Fruit fly (Drosophila melanogaster) whole organism, embryonic: Measurements from ENCODE around the gene CG46459.

Experiments used
- Antp ChIP-seq: fragments of 200-800 bp; sonication (Bioruptor generic); optimal IDR thresholded peaks from 3 replicates; lab custom pipeline; 2016; ENCODE audit warnings: missing biosample characterization, missing genetic modification characterization
- BtbVII ChIP-seq: fragments of 200-800 bp; sonication (Bioruptor generic); optimal IDR thresholded peaks from 3 replicates; lab custom pipeline; 2017; ENCODE audit warnings: missing biosample characterization, mild to moderate bottlenecking, missing genetic modification characterization
- CG10267 ChIP-seq: fragments of 200-800 bp; sonication (Bioruptor generic); optimal IDR thresholded peaks from 2 replicates; lab custom pipeline; 2018; ENCODE audit warnings: missing biosample characterization, mild to moderate bottlenecking, missing genetic modification characterization, moderate library complexity
- CG10543 ChIP-seq: fragments of 200-800 bp; sonication (Bioruptor generic); optimal IDR thresholded peaks from 3 replicates; lab custom pipeline; 2017; ENCODE audit warnings: missing biosample characterization, mild to moderate bottlenecking, missing genetic modification characterization, moderate library complexity
- CG10654 ChIP-seq: fragments of 200-800 bp; sonication (Bioruptor generic); optimal IDR thresholded peaks from 2 replicates; lab custom pipeline; 2016; ENCODE audit warnings: missing biosample characterization, missing genetic modification characterization
- CG12769 ChIP-seq: fragments of 200-800 bp; sonication (Bioruptor generic); optimal IDR thresholded peaks from 2 replicates; lab custom pipeline; 2019; ENCODE audit warnings: missing biosample characterization, mild to moderate bottlenecking, missing genetic modification characterization, moderate library complexity
- CG15073 ChIP-seq: fragments of 200-800 bp; sonication (Bioruptor generic); optimal IDR thresholded peaks from 2 replicates; lab custom pipeline; 2016; ENCODE audit warnings: missing biosample characterization, missing genetic modification characterization
- CG17912 ChIP-seq: fragments of 200-800 bp; sonication (Bioruptor generic); optimal IDR thresholded peaks from 2 replicates; lab custom pipeline; 2018; ENCODE audit warnings: missing biosample characterization, mild to moderate bottlenecking, missing genetic modification characterization
- CG33213 ChIP-seq: fragments of 200-800 bp; sonication (Bioruptor generic); optimal IDR thresholded peaks from 3 replicates; lab custom pipeline; 2016; ENCODE audit warnings: missing biosample characterization, missing genetic modification characterization
- CG34224 ChIP-seq: fragments of 200-800 bp; sonication (Bioruptor generic); IDR thresholded peaks from 3 replicates; pipeline ENCODE4 v1.3.6; 2022; ENCODE audit warnings: missing biosample characterization, missing genetic modification characterization; ENCODE audit not compliant: partially characterized antibody
- CG34376 ChIP-seq: fragments of 200-800 bp; sonication (Bioruptor generic); optimal IDR thresholded peaks from 2 replicates; lab custom pipeline; 2018; ENCODE audit warnings: missing biosample characterization, mild to moderate bottlenecking, missing genetic modification characterization
- CG3847 ChIP-seq: fragments of 200-800 bp; sonication (Bioruptor generic); IDR thresholded peaks from 2 replicates; pipeline ENCODE4 v1.3.6; 2022; ENCODE audit warnings: missing biosample characterization, missing genetic modification characterization
- CG4328 ChIP-seq: fragments of 200-800 bp; sonication (Bioruptor generic); optimal IDR thresholded peaks from 3 replicates; lab custom pipeline; 2017; ENCODE audit warnings: missing biosample characterization, missing genetic modification reagents, missing genetic modification characterization
- CG7372 ChIP-seq: fragments of 200-800 bp; sonication (Bioruptor generic); IDR thresholded peaks from 2 replicates; pipeline ENCODE4 v1.3.6; 2022; ENCODE audit warnings: missing biosample characterization, missing genetic modification characterization
- CG8478 ChIP-seq: fragments of >200 bp; optimal IDR thresholded peaks from 2 replicates; lab custom pipeline; 2018
- CG9215 ChIP-seq: fragments of 200-800 bp; sonication (Bioruptor generic); IDR thresholded peaks from 2 replicates; pipeline ENCODE4 v1.3.6; 2022; ENCODE audit warnings: missing biosample characterization, missing genetic modification characterization
- Dll ChIP-seq: fragments of 200-800 bp; sonication (Bioruptor generic); IDR thresholded peaks from 4 replicates; pipeline ENCODE4 v1.3.6; 2022; ENCODE audit warnings: missing biosample characterization, missing genetic modification characterization; ENCODE audit not compliant: partially characterized antibody
- HLH54F ChIP-seq: fragments of 200-800 bp; sonication (Bioruptor generic); optimal IDR thresholded peaks from 3 replicates; lab custom pipeline; 2016; ENCODE audit warnings: missing biosample characterization, missing genetic modification characterization
- Hmx ChIP-seq: fragments of 200-800 bp; sonication (Bioruptor generic); optimal IDR thresholded peaks from 2 replicates; lab custom pipeline; 2016; ENCODE audit warnings: missing biosample characterization, missing genetic modification characterization
- Hr51 ChIP-seq, 2 experiments: fragments of 200-800 bp; sonication (Bioruptor generic); optimal IDR thresholded peaks; 2 replicates in 1 of 2; 3 replicates in 1 of 2; lab custom pipeline; 2016 to 2018; ENCODE audit warnings: missing biosample characterization in 2 of 2, missing genetic modification characterization in 2 of 2, mild to moderate bottlenecking in 1 of 2, moderate library complexity in 1 of 2
- Jarid2 ChIP-seq: fragments of 200-800 bp; sonication (Bioruptor generic); optimal IDR thresholded peaks from 3 replicates; lab custom pipeline; 2017; ENCODE audit warnings: mild to moderate bottlenecking, missing biosample characterization, missing genetic modification reagents, missing genetic modification characterization
- Lhr ChIP-seq: fragments of 200-800 bp; sonication (Bioruptor generic); optimal IDR thresholded peaks from 3 replicates; lab custom pipeline; 2017; ENCODE audit warnings: mild to moderate bottlenecking, missing biosample characterization, missing genetic modification reagents, missing genetic modification characterization
- Mes4 ChIP-seq: fragments of 200-800 bp; sonication (Bioruptor generic); optimal IDR thresholded peaks from 2 replicates; lab custom pipeline; 2016; ENCODE audit warnings: missing biosample characterization, missing genetic modification characterization
- Nf-YC ChIP-seq: fragments of 200-800 bp; optimal IDR thresholded peaks from 3 replicates; lab custom pipeline; 2019; ENCODE audit warnings: missing biosample characterization, mild to moderate bottlenecking, missing genetic modification characterization, moderate library complexity
- NfI ChIP-seq: fragments of 200-800 bp; sonication (Bioruptor generic); optimal IDR thresholded peaks from 3 replicates; lab custom pipeline; 2018; ENCODE audit warnings: missing biosample characterization, mild to moderate bottlenecking, missing genetic modification characterization, moderate library complexity
- Spps ChIP-seq: fragments of 200-800 bp; sonication (Bioruptor generic); optimal IDR thresholded peaks from 2 replicates; lab custom pipeline; 2018; ENCODE audit warnings: missing biosample characterization, mild to moderate bottlenecking, missing genetic modification characterization
- YL-1 ChIP-seq: fragments of 200-800 bp; sonication (Bioruptor generic); optimal IDR thresholded peaks from 3 replicates; lab custom pipeline; 2017; ENCODE audit warnings: missing biosample characterization, mild to moderate bottlenecking, missing genetic modification characterization
- ato ChIP-seq: fragments of 200-800 bp; sonication (Bioruptor generic); IDR thresholded peaks from 2 replicates; pipeline ENCODE4 v1.3.6; 2022; ENCODE audit warnings: missing biosample characterization, missing genetic modification characterization; ENCODE audit not compliant: partially characterized antibody
- bcd ChIP-seq: fragments of 200-800 bp; sonication (Bioruptor generic); optimal IDR thresholded peaks from 2 replicates; lab custom pipeline; 2017; ENCODE audit warnings: missing biosample characterization, mild to moderate bottlenecking, missing genetic modification characterization
- cad ChIP-seq: fragments of >200 bp; optimal IDR thresholded peaks from 2 replicates; lab custom pipeline; 2017; ENCODE audit warnings: missing biosample characterization, missing genetic modification characterization
- cas ChIP-seq: fragments of 200-800 bp; sonication (Bioruptor generic); IDR thresholded peaks from 2 replicates; pipeline ENCODE4 v1.3.6; 2022; ENCODE audit warnings: missing biosample characterization, missing genetic modification characterization
- chif ChIP-seq, 2 experiments: fragments of 200-800 bp; sonication (Bioruptor generic); optimal IDR thresholded peaks; 3 replicates each; lab custom pipeline; 2016; ENCODE audit warnings: missing biosample characterization in 2 of 2, missing genetic modification characterization in 2 of 2
- da ChIP-seq: fragments of 200-800 bp; sonication (Bioruptor generic); optimal IDR thresholded peaks from 2 replicates; lab custom pipeline; 2016; ENCODE audit warnings: missing biosample characterization, missing genetic modification characterization
- en ChIP-seq: fragments of 200-800 bp; sonication (Bioruptor generic); optimal IDR thresholded peaks from 2 replicates; lab custom pipeline; 2016; ENCODE audit warnings: missing biosample characterization, missing genetic modification characterization
- gro ChIP-seq: fragments of 200-800 bp; sonication (Bioruptor generic); optimal IDR thresholded peaks from 2 replicates; lab custom pipeline; 2016; ENCODE audit warnings: missing biosample characterization, missing genetic modification characterization
- hbn ChIP-seq: fragments of 200-800 bp; sonication (Bioruptor generic); IDR thresholded peaks from 2 replicates; pipeline ENCODE4 v1.3.6; 2022; ENCODE audit warnings: missing biosample characterization, missing genetic modification characterization; ENCODE audit not compliant: partially characterized antibody
- jigr1 ChIP-seq: fragments of 200-800 bp; sonication (Bioruptor generic); IDR thresholded peaks from 3 replicates; pipeline ENCODE4 v1.3.6; 2022; ENCODE audit warnings: missing biosample characterization, missing genetic modification characterization
- jumu ChIP-seq: fragments of 200-800 bp; sonication (Bioruptor generic); optimal IDR thresholded peaks from 3 replicates; lab custom pipeline; 2016; ENCODE audit warnings: missing biosample characterization, missing genetic modification characterization
- luna ChIP-seq: fragments of 200-800 bp; sonication (Bioruptor generic); optimal IDR thresholded peaks from 2 replicates; lab custom pipeline; 2016; ENCODE audit warnings: missing biosample characterization, missing genetic modification characterization
- oc ChIP-seq: fragments of 200-800 bp; sonication (Bioruptor generic); optimal IDR thresholded peaks from 2 replicates; lab custom pipeline; 2018; ENCODE audit warnings: missing biosample characterization, mild to moderate bottlenecking, missing genetic modification characterization, moderate library complexity
- phol ChIP-seq: fragments of 200-800 bp; sonication (Bioruptor generic); optimal IDR thresholded peaks from 3 replicates; lab custom pipeline; 2018; ENCODE audit warnings: missing biosample characterization, mild to moderate bottlenecking, missing genetic modification characterization, moderate library complexity
- pita ChIP-seq: fragments of 200-800 bp; sonication (Bioruptor generic); optimal IDR thresholded peaks from 2 replicates; lab custom pipeline; 2017; ENCODE audit warnings: missing biosample characterization, mild to moderate bottlenecking, missing genetic modification characterization
- scrt ChIP-seq: fragments of 200-800 bp; sonication (Bioruptor generic); optimal IDR thresholded peaks from 2 replicates; lab custom pipeline; 2018; ENCODE audit warnings: missing biosample characterization, mild to moderate bottlenecking, missing genetic modification characterization, moderate library complexity
- shn ChIP-seq: fragments of 200-800 bp; sonication (Bioruptor generic); optimal IDR thresholded peaks from 3 replicates; lab custom pipeline; 2016; ENCODE audit warnings: missing biosample characterization, missing genetic modification characterization
- sna ChIP-seq: fragments of 200-800 bp; sonication (Bioruptor generic); IDR thresholded peaks from 2 replicates; pipeline ENCODE4 v1.3.6; 2022; ENCODE audit warnings: missing biosample characterization, missing genetic modification characterization; ENCODE audit not compliant: partially characterized antibody
- sqz ChIP-seq: fragments of 200-800 bp; sonication (Bioruptor generic); optimal IDR thresholded peaks from 3 replicates; lab custom pipeline; 2018; ENCODE audit warnings: missing biosample characterization, mild to moderate bottlenecking, missing genetic modification characterization
- sug ChIP-seq: fragments of 200-800 bp; optimal IDR thresholded peaks from 2 replicates; lab custom pipeline; 2019; ENCODE audit warnings: missing biosample characterization, mild to moderate bottlenecking, missing genetic modification characterization, moderate library complexity
- toy ChIP-seq: fragments of 200-800 bp; sonication (Bioruptor generic); IDR thresholded peaks from 2 replicates; pipeline ENCODE4 v1.3.6; 2022; ENCODE audit warnings: missing biosample characterization, missing genetic modification characterization
- unc-4 ChIP-seq: fragments of 200-800 bp; sonication (Bioruptor generic); IDR thresholded peaks from 2 replicates; pipeline ENCODE4 v1.3.6; 2022; ENCODE audit warnings: missing biosample characterization, missing genetic modification characterization; ENCODE audit not compliant: partially characterized antibody
- zf30C ChIP-seq: fragments of 200-800 bp; sonication (Bioruptor generic); optimal IDR thresholded peaks from 3 replicates; lab custom pipeline; 2018; ENCODE audit warnings: missing biosample characterization, mild to moderate bottlenecking, missing genetic modification characterization

Gene CG46459

DNA sequence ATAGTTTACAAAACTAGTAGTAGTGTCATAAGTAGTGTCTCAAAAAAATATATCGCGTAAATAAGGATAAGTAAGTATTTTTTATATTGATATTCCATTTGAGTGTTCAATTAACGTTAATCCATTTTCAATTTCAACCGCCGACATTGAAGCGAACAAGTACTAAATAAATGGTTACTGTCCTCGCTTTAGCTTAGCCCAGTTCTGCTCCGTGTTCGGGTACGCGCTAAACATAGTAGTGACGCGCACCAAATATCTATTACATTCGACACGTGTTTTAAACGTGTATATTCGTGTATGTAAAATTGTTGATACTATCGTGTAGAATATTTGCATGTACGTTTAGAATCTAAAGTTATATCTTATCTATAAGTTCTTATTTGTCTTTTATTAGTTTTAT, 21.3 kb upstream of the CG46459 start (continued):
- TF ChIP-seq toy (GFP tag; lab: Robert Waterston, UW): no peak
- peak; percentile 72 for TF ChIP-seq CG10267 (tag; lab: Kevin White, UChicago)
- peak; percentile 74 for TF ChIP-seq hbn
- peak; percentile 79 for TF ChIP-seq Dll
- TF ChIP-seq CG10654 (GFP tag; lab: Kevin White, UChicago): no peak
- TF ChIP-seq CG4328 (GFP tag; lab: Kevin White, UChicago): no peak
- TF ChIP-seq CG9215 (GFP tag; lab: Robert Waterston, UW): no peak
- TF ChIP-seq cas (GFP tag; lab: Robert Waterston, UW): 0 out of 2 replicates have a peak, but pooled peaks have one; percentile 28
- TF ChIP-seq NfI (GFP tag; lab: Kevin White, UChicago): peak; percentile 1
- TF ChIP-seq Mes4 (GFP tag; lab: Kevin White, UChicago): no peak
- TF ChIP-seq CG34224: peak; percentile 60; the same call in 2 of the 3 replicates
- TF ChIP-seq en (GFP tag; lab: Kevin White, UChicago): no peak
- no peak for TF ChIP-seq jigr1 (GFP tag; lab: Robert Waterston, UW)
- no peak for TF ChIP-seq ato
- peak; percentile 31 for TF ChIP-seq shn (GFP tag; lab: Kevin White, UChicago)
- peak; percentile 37 for TF ChIP-seq CG10543 (GFP tag; lab: Kevin White, UChicago)
- no peak for TF ChIP-seq cad (GFP tag; lab: Kevin White, UChicago)
- TF ChIP-seq Antp (GFP tag; lab: Kevin White, UChicago): peak; percentile 9
- TF ChIP-seq sqz: no peak
- TF ChIP-seq Lhr (GFP tag; lab: Kevin White, UChicago): peak; percentile 93
- TF ChIP-seq BtbVII (GFP tag; lab: Kevin White, UChicago): peak; percentile 24
- peak; percentile 59 for TF ChIP-seq scrt (GFP tag; lab: Kevin White, UChicago)
- TF ChIP-seq phol (tag; lab: Kevin White, UChicago): peak; percentile 58
- peak; percentile 13 for TF ChIP-seq luna (GFP tag; lab: Kevin White, UChicago)
- TF ChIP-seq sna (GFP tag; lab: Robert Waterston, UW): peak; percentile 73; the same call in 1 of the 2 replicates
- peak in 1 of 2 experiments; percentile 40 for TF ChIP-seq Hr51 (GFP tag; optimal IDR thresholded peaks at IDR 0.05; lab: Kevin White, UChicago)
- TF ChIP-seq CG15073: no peak
- TF ChIP-seq Hmx (GFP tag; lab: Kevin White, UChicago): no peak
- peak; percentile 43 for TF ChIP-seq Nf-YC (tag; lab: Kevin White, UChicago)
- peak; percentile 43 for TF ChIP-seq sug (tag; lab: Kevin White, UChicago)
- peak; percentile 83 for TF ChIP-seq unc-4 (GFP tag; lab: Robert Waterston, UW)
- peak; percentile 65 for TF ChIP-seq CG8478 (lab: Kevin White, UChicago)
- peak; percentile 73 for TF ChIP-seq bcd (GFP tag; lab: Kevin White, UChicago)
- TF ChIP-seq oc: peak; percentile 26
- peak; percentile 33 for TF ChIP-seq CG34376 (GFP tag; lab: Kevin White, UChicago)
- no peak for TF ChIP-seq YL-1
- peak; percentile 22 to 38 for TF ChIP-seq chif (GFP tag; optimal IDR thresholded peaks at IDR 0.05; lab: Kevin White, UChicago)
- no peak for TF ChIP-seq CG7372
- TF ChIP-seq CG33213 (GFP tag; lab: Kevin White, UChicago): peak; percentile 77
- peak; percentile 59 for TF ChIP-seq CG12769 (tag; lab: Kevin White, UChicago)
- TF ChIP-seq da: no peak
- TF ChIP-seq jumu (GFP tag; lab: Kevin White, UChicago): no peak
- peak; percentile 25 for TF ChIP-seq Spps (tag; lab: Kevin White, UChicago)
- peak; percentile 30 for TF ChIP-seq Jarid2 (GFP tag; lab: Kevin White, UChicago)
- TF ChIP-seq pita (GFP tag; lab: Kevin White, UChicago): peak; percentile 99
- TF ChIP-seq HLH54F: peak; percentile 50
- peak; percentile 3 for TF ChIP-seq CG17912 (GFP tag; lab: Kevin White, UChicago)
- peak; percentile 83 for TF ChIP-seq gro (GFP tag; lab: Kevin White, UChicago)
- TF ChIP-seq CG3847 (GFP tag; lab: Robert Waterston, UW): no peak
- TF ChIP-seq zf30C (GFP tag; lab: Kevin White, UChicago): no peak
